Worm (Caenorhabditis elegans): Measurements from ENCODE around the gene hmg-12.
A peak's percentile ranks its signal among the peaks of the same experiment; 100 is the strongest.

Gene hmg-12

DNA sequence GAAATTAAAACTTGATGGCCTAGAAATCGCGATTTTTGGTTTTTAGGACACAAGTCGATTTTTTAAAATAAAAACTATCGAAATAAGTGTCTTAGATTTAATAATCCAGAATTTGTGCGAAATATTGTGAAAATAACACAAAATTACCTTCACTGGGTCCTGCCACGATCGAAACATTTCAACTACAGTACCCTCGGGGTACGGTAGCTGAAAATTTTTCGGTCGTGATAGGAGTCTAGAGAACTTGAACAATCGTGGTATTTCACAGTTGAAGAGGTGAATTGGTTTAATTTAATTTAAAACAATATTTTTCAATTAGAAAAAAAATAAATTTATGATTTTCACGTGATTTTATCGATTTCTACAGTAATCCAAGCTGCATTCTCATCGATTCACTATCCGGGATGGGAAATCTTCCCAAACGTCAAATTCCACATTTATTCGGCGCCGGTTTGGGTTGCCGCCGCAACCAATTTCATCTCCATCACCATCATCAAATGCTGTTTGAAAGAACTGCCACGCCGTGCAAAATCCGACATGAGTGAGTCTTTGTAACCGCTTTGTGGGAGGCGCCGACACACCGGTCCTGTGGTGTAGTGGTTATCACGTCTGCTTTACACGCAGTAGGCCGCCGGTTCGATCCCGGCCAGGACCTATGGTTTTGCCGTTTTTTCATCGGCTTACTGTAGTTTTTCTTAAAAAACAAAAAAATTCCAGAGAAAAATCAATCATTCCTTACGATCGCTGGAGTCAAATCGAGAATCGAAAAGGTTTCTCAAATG is 42.7 kb downstream of the hmg-12 start (continued):
- TF ChIP-seq B0019.2 (GFP tag; conservative IDR thresholded peaks at IDR 0.05): 0 out of 2 replicates have a peak, but pooled peaks have one; percentile 30
- peak; percentile 32 for TF ChIP-seq F49E8.2 (tag; optimal IDR thresholded peaks at IDR 0.05; ENCODE audit: insufficient read depth)
- TF ChIP-seq nhr-80 (tag; optimal IDR thresholded peaks at IDR 0.05): peak; percentile 8
- TF ChIP-seq ztf-18 (tag; optimal IDR thresholded peaks at IDR 0.05): peak; percentile 7
- TF ChIP-seq zfh-2 (GFP tag; conservative IDR thresholded peaks at IDR 0.05): peak; percentile 42; the same call in 1 of the 2 replicates
- no peak for TF ChIP-seq nhr-120 (GFP tag; IDR thresholded peaks at IDR 0.05)
- no peak for TF ChIP-seq hlh-12 (tag; optimal IDR thresholded peaks at IDR 0.05)
- TF ChIP-seq T26A5.8 (tag; optimal IDR thresholded peaks at IDR 0.05): no peak
- no peak for TF ChIP-seq hrde-1 (tag; optimal IDR thresholded peaks at IDR 0.05; ENCODE audit: borderline replicate concordance)
- no peak for TF ChIP-seq nhr-179 (tag; optimal IDR thresholded peaks at IDR 0.05)
- TF ChIP-seq D2030.7 (GFP tag; IDR thresholded peaks at IDR 0.05): peak; percentile 63; the same call in 1 of the 2 replicates
- peak; percentile 53 for TF ChIP-seq him-1 (tag; optimal IDR thresholded peaks at IDR 0.05)
- no peak for TF ChIP-seq mes-4 (tag; optimal IDR thresholded peaks at IDR 0.05)
- no peak for TF ChIP-seq cebp-2 (GFP tag; IDR thresholded peaks at IDR 0.05)
- TF ChIP-seq lin-26 (GFP tag; IDR thresholded peaks at IDR 0.05): no peak
- TF ChIP-seq unc-130 (GFP tag; optimal IDR thresholded peaks at IDR 0.05): no peak
- TF ChIP-seq F39B2.1 (GFP tag; IDR thresholded peaks at IDR 0.05): no peak
- no peak for TF ChIP-seq let-607 (tag; optimal IDR thresholded peaks at IDR 0.05)
- no peak for TF ChIP-seq ceh-100 (GFP tag; IDR thresholded peaks at IDR 0.05)
- TF ChIP-seq B0261.1 (tag; optimal IDR thresholded peaks at IDR 0.05): peak; percentile 81
- TF ChIP-seq ztf-26 (tag; optimal IDR thresholded peaks at IDR 0.05): peak; percentile 17
- no peak for TF ChIP-seq attf-6 (GFP tag; IDR thresholded peaks at IDR 0.05)
- TF ChIP-seq mcd-1 (GFP tag; IDR thresholded peaks at IDR 0.05): peak; percentile 60
- peak in 1 of 3 experiments; percentile 5 for TF ChIP-seq lin-35 (GFP tag; optimal IDR thresholded peaks at IDR 0.05)
- TF ChIP-seq ceh-91 (GFP tag; IDR thresholded peaks at IDR 0.05): no peak
- TF ChIP-seq ZK185.1 (tag; optimal IDR thresholded peaks at IDR 0.05; ENCODE audit: poor library complexity, severe bottlenecking): no peak
- no peak for TF ChIP-seq F10E7.11 (tag; optimal IDR thresholded peaks at IDR 0.05)
- TF ChIP-seq attf-3 (GFP tag; conservative IDR thresholded peaks at IDR 0.05): 0 out of 2 replicates have a peak, but pooled peaks have one; percentile 40
- TF ChIP-seq rec-8 (tag; optimal IDR thresholded peaks at IDR 0.05): no peak
- TF ChIP-seq somi-1 (GFP tag; optimal IDR thresholded peaks at IDR 0.05): no peak
- no peak for TF ChIP-seq bed-2 (GFP tag; IDR thresholded peaks at IDR 0.05)
- TF ChIP-seq nfyb-1 (GFP tag; IDR thresholded peaks at IDR 0.05): peak; percentile 59
- TF ChIP-seq F57C9.4 (tag; optimal IDR thresholded peaks at IDR 0.05): no peak
- TF ChIP-seq sea-2 (GFP tag; IDR thresholded peaks at IDR 0.05): no peak
- TF ChIP-seq mxl-1 (tag; optimal IDR thresholded peaks at IDR 0.05): no peak
- TF ChIP-seq F33H1.4 (GFP tag; IDR thresholded peaks at IDR 0.05): peak; percentile 30; the same call in 1 of the 2 replicates
- TF ChIP-seq madf-6 (GFP tag; IDR thresholded peaks at IDR 0.05): no peak
- TF ChIP-seq Y67H2A.10 (GFP tag; conservative IDR thresholded peaks at IDR 0.05): no peak
- no peak for TF ChIP-seq egrh-3 (GFP tag; IDR thresholded peaks at IDR 0.05)
- no peak for TF ChIP-seq mel-28 (tag; optimal IDR thresholded peaks at IDR 0.05; ENCODE audit: borderline replicate concordance)
- TF ChIP-seq snpc-4 (GFP tag; optimal IDR thresholded peaks at IDR 0.05): no peak
- peak in 3 of 4 experiments; percentile 12 to 43 (median 42) for TF ChIP-seq snpc-4 (tag; optimal IDR thresholded peaks at IDR 0.05)
- no peak for TF ChIP-seq B0035.1 (tag; optimal IDR thresholded peaks at IDR 0.05)
- no peak for TF ChIP-seq ceh-40 (GFP tag; IDR thresholded peaks at IDR 0.05)

Measured in whole organism, young adult.